Worm (Caenorhabditis elegans) whole organism, L4 larva: ENCODE results near the gene F44E7.9.

Experiments used
- daf-8 ChIP-seq: fragments of 200-800 bp; sonication (Bioruptor generic); IDR thresholded peaks from 2 replicates; pipeline ENCODE4 v1.3.6; 2022; ENCODE audit warnings: missing genetic modification characterization, missing compliant biosample characterization
- lsy-2 ChIP-seq, 2 experiments: fragments of 150-350 bp in 1 of 2; sonication (generic microtip) in 1 of 2; optimal IDR thresholded peaks; 2 replicates each; lab custom pipeline; 2014 to 2017; ENCODE audit warnings: missing biosample characterization in 2 of 2, missing genetic modification characterization in 2 of 2
- nhr-11 ChIP-seq: fragments of 150-350 bp; optimal IDR thresholded peaks from 2 replicates; lab custom pipeline; 2014; ENCODE audit warnings: missing biosample characterization, missing genetic modification characterization
- nhr-76 ChIP-seq: fragments of 150-350 bp; optimal IDR thresholded peaks from 2 replicates; lab custom pipeline; 2014; ENCODE audit warnings: missing biosample characterization, missing genetic modification characterization

- TF ChIP-seq nhr-76 (tag; lab: Kevin White, UChicago) (no peak), nhr-11 (tag; lab: Kevin White, UChicago) (no peak), daf-8 (GFP tag; lab: Robert Waterston, UW) (no peak), lsy-2 (tag; optimal IDR thresholded peaks at IDR 0.05; lab: Kevin White, UChicago) (no peak)
These were observed 47.7 kb downstream of the F44E7.9 start, which contains the start of gene F26F12.2 for ce11 chrV:5838576-5839366.
